Worm (Caenorhabditis elegans): ENCODE data around the gene mdt-15.

DNA sequence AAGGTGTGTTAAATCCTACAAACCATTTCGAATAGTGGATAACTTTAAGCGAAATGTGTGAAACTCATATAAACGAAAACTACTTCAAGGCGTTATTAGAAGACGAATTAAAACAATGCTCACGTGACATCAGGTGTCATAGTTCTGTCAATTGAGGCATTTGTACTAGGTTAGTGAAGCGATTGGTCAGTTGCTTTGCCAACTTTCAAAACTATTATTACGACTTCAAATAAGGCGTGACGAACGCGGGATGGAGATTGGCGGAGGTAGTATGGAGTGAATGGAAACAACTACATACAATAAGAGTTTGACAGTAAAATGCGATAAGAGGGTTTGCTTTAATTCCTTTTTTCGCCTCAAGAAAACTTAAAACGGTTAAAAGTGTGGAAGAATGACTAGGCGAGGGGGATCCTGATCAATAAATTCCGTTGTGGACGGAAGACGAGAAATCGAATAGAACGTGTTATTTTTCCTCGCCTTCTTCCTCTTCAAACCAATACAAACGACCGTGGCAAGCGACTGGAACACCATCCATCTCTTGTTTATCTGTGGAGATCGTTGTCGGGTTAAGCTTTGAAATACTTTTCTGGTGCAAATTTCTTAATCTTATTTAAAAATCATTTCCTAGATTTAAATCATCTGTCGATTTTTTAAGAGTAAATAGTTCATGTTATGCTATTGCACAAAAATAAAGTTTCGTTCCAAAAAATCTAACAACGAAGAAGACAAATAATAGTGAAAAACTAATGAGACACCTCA lies 7.4 kb upstream of the mdt-15 start:
- TF ChIP-seq him-1 (tag; optimal IDR thresholded peaks at IDR 0.05), result no peak
- TF ChIP-seq W03F9.2 (tag; optimal IDR thresholded peaks at IDR 0.05), result no peak
- TF ChIP-seq dao-5 (tag; optimal IDR thresholded peaks at IDR 0.05), result no peak

Measured in whole organism, L4/young adult.